Worm (Caenorhabditis elegans) whole organism, L4 larva: ENCODE data around the gene F46H5.4.

Source experiments
- F49E8.2 ChIP-seq: sonication (generic microtip); optimal IDR thresholded peaks from 2 replicates; lab custom pipeline; 2016; ENCODE audit warnings: missing compliant biosample characterization, mild to moderate bottlenecking, missing genetic modification characterization, borderline replicate concordance
- T20F7.1 ChIP-seq: fragments of 200-800 bp; sonication (Bioruptor generic); optimal IDR thresholded peaks from 2 replicates; lab custom pipeline; 2018; ENCODE audit warnings: mild to moderate bottlenecking, missing genetic modification characterization, missing compliant biosample characterization
- Y75B8A.6 ChIP-seq: fragments of 200-800 bp; sonication (Bioruptor generic); IDR thresholded peaks from 2 replicates; pipeline ENCODE4 v1.3.6; 2022; ENCODE audit warnings: missing genetic modification reagents, missing genetic modification characterization, missing compliant biosample characterization
- ZK337.2 ChIP-seq: fragments of 200-800 bp; sonication (Bioruptor generic); IDR thresholded peaks from 2 replicates; pipeline ENCODE4 v1.3.6; 2022; ENCODE audit warnings: missing genetic modification reagents, missing genetic modification characterization, missing compliant biosample characterization
- aha-1 ChIP-seq: fragments of 150-350 bp; peaks from one replicate; lab custom pipeline; 2014; ENCODE audit warnings: missing biosample characterization, missing genetic modification characterization
- aly-2 ChIP-seq: sonication (generic microtip); optimal IDR thresholded peaks from 2 replicates; lab custom pipeline; 2018; ENCODE audit warnings: missing biosample characterization, missing genetic modification characterization
- ama-1 ChIP-seq: fragments of 150-350 bp; optimal IDR thresholded peaks from 2 replicates; lab custom pipeline; 2014; ENCODE audit warnings: inconsistent platforms, mixed read lengths
- ceh-28 ChIP-seq: fragments of 150-350 bp; optimal IDR thresholded peaks from 2 replicates; lab custom pipeline; 2014; ENCODE audit warnings: missing biosample characterization, missing genetic modification reagents, missing genetic modification characterization
- ceh-44 ChIP-seq: fragments of 200-800 bp; sonication (Bioruptor generic); IDR thresholded peaks from 2 replicates; pipeline ENCODE4 v1.3.6; 2022; ENCODE audit warnings: missing genetic modification reagents, missing genetic modification characterization, missing compliant biosample characterization
- ceh-62 ChIP-seq: sonication (generic microtip); optimal IDR thresholded peaks from 2 replicates; lab custom pipeline; 2017; ENCODE audit warnings: missing biosample characterization, missing genetic modification characterization
- ces-1 ChIP-seq: fragments of 150-350 bp; sonication (generic microtip); optimal IDR thresholded peaks from 4 replicates; lab custom pipeline; 2014; ENCODE audit warnings: missing biosample characterization, missing genetic modification reagents, missing genetic modification characterization
- ctbp-1 ChIP-seq: fragments of 200-800 bp; sonication (Bioruptor generic); IDR thresholded peaks from 2 replicates; pipeline ENCODE4 v1.3.6; 2022; ENCODE audit warnings: missing genetic modification reagents, missing genetic modification characterization, missing compliant biosample characterization
- daf-16 ChIP-seq, 3 experiments: sonication (generic microtip); optimal IDR thresholded peaks; 2 replicates each; lab custom pipeline; 2016 to 2017; ENCODE audit warnings: missing genetic modification characterization in 3 of 3, missing genetic modification reagents in 3 of 3, mild to moderate bottlenecking in 2 of 3, missing compliant biosample characterization in 2 of 3, missing biosample characterization in 1 of 3, moderate library complexity in 1 of 3
- dmd-6 ChIP-seq: fragments of 200-800 bp; sonication (Bioruptor generic); IDR thresholded peaks from 2 replicates; pipeline ENCODE4 v1.3.6; 2022; ENCODE audit warnings: missing genetic modification reagents, missing genetic modification characterization, missing compliant biosample characterization
- dve-1 ChIP-seq: sonication (generic microtip); optimal IDR thresholded peaks from 2 replicates; lab custom pipeline; 2017; ENCODE audit warnings: antibody characterized with exemption, mild to moderate bottlenecking, missing genetic modification characterization, missing compliant biosample characterization; ENCODE audit not compliant: insufficient read depth
- gei-8 ChIP-seq: fragments of 200-800 bp; sonication (Bioruptor generic); optimal IDR thresholded peaks from 2 replicates; lab custom pipeline; 2018; ENCODE audit warnings: mild to moderate bottlenecking, missing genetic modification characterization, missing compliant biosample characterization
- hlh-11 ChIP-seq: fragments of 200-800 bp; sonication (Bioruptor generic); optimal IDR thresholded peaks from 2 replicates; lab custom pipeline; 2018; ENCODE audit warnings: mild to moderate bottlenecking, missing genetic modification characterization, missing compliant biosample characterization
- hlh-30 ChIP-seq: sonication (generic microtip); optimal IDR thresholded peaks from 2 replicates; lab custom pipeline; 2017; ENCODE audit warnings: antibody characterized with exemption, mild to moderate bottlenecking, missing genetic modification characterization, missing compliant biosample characterization; ENCODE audit not compliant: insufficient read depth
- jun-1 ChIP-seq: fragments of 150-350 bp; optimal IDR thresholded peaks from 2 replicates; lab custom pipeline; 2014; ENCODE audit warnings: missing biosample characterization, missing genetic modification reagents, missing genetic modification characterization
- lim-7 ChIP-seq: fragments of 200-800 bp; sonication (Bioruptor generic); IDR thresholded peaks from 2 replicates; pipeline ENCODE4 v1.3.6; 2022; ENCODE audit warnings: missing genetic modification characterization, missing compliant biosample characterization
- lin-1 ChIP-seq: fragments of 200-800 bp; sonication (Bioruptor generic); IDR thresholded peaks from 2 replicates; pipeline ENCODE4 v1.3.6; 2022; ENCODE audit warnings: missing genetic modification reagents, missing genetic modification characterization, missing compliant biosample characterization
- lsy-2 ChIP-seq, 2 experiments: fragments of 150-350 bp in 1 of 2; sonication (generic microtip) in 1 of 2; optimal IDR thresholded peaks; 2 replicates each; lab custom pipeline; 2014 to 2017; ENCODE audit warnings: missing biosample characterization in 2 of 2, missing genetic modification characterization in 2 of 2
- madf-5 ChIP-seq, 2 experiments: fragments of 200-800 bp; sonication (Bioruptor generic); IDR thresholded peaks; 2 replicates each; pipeline ENCODE4 v1.3.6; 2022; ENCODE audit warnings: missing compliant biosample characterization in 2 of 2, missing genetic modification characterization in 2 of 2
- mdl-1 ChIP-seq, 2 experiments: fragments of 150-350 bp in 1 of 2; sonication (generic microtip) in 1 of 2; optimal IDR thresholded peaks; 2 replicates each; lab custom pipeline; 2014 to 2017; ENCODE audit warnings: missing biosample characterization in 2 of 2, missing genetic modification characterization in 2 of 2
- mdt-29 ChIP-seq: fragments of 200-800 bp; sonication (Bioruptor generic); IDR thresholded peaks from 2 replicates; pipeline ENCODE4 v1.3.6; 2022; ENCODE audit warnings: missing genetic modification reagents, missing genetic modification characterization, missing compliant biosample characterization
- nhr-102 ChIP-seq: sonication (generic microtip); optimal IDR thresholded peaks from 2 replicates; lab custom pipeline; 2016; ENCODE audit warnings: mild to moderate bottlenecking, missing genetic modification characterization, moderate library complexity, missing compliant biosample characterization
- nhr-25 ChIP-seq: sonication (generic microtip); optimal IDR thresholded peaks from 2 replicates; lab custom pipeline; 2017; ENCODE audit warnings: missing genetic modification characterization, mild to moderate bottlenecking, missing compliant biosample characterization, antibody characterized with exemption, moderate library complexity, borderline replicate concordance; ENCODE audit not compliant: insufficient read depth
- nhr-28 ChIP-seq: fragments of 150-350 bp; optimal IDR thresholded peaks from 2 replicates; lab custom pipeline; 2014; ENCODE audit warnings: missing biosample characterization, missing genetic modification characterization
- nhr-41 ChIP-seq: fragments of 200-800 bp; sonication (Bioruptor generic); IDR thresholded peaks from 2 replicates; pipeline ENCODE4 v1.3.6; 2022; ENCODE audit warnings: missing genetic modification reagents, missing genetic modification characterization, missing compliant biosample characterization
- nhr-48 ChIP-seq: sonication (generic microtip); optimal IDR thresholded peaks from 2 replicates; lab custom pipeline; 2016; ENCODE audit warnings: mild to moderate bottlenecking, missing genetic modification characterization, missing compliant biosample characterization
- nhr-6 ChIP-seq: fragments of 150-350 bp; optimal IDR thresholded peaks from 2 replicates; lab custom pipeline; 2014; ENCODE audit warnings: missing biosample characterization, missing genetic modification characterization
- nhr-77 ChIP-seq: fragments of 150-350 bp; optimal IDR thresholded peaks from 2 replicates; lab custom pipeline; 2014; ENCODE audit warnings: missing biosample characterization, missing genetic modification characterization
- php-3 ChIP-seq: fragments of 200-800 bp; sonication (Bioruptor generic); IDR thresholded peaks from 2 replicates; pipeline ENCODE4 v1.3.6; 2022; ENCODE audit warnings: missing genetic modification reagents, missing genetic modification characterization, missing compliant biosample characterization
- pqm-1 ChIP-seq: sonication (generic microtip); optimal IDR thresholded peaks from 2 replicates; lab custom pipeline; 2017; ENCODE audit warnings: missing biosample characterization, missing genetic modification characterization
- rbr-2 ChIP-seq: sonication (generic microtip); optimal IDR thresholded peaks from 2 replicates; lab custom pipeline; 2016; ENCODE audit warnings: missing genotype, missing genetic modification characterization, missing compliant biosample characterization
- set-16 ChIP-seq: fragments of 200-800 bp; sonication (Bioruptor generic); IDR thresholded peaks from 2 replicates; pipeline ENCODE4 v1.3.6; 2022; ENCODE audit warnings: missing genetic modification reagents, missing genetic modification characterization, missing compliant biosample characterization
- spr-1 ChIP-seq: sonication (generic microtip); optimal IDR thresholded peaks from 2 replicates; lab custom pipeline; 2016; ENCODE audit warnings: mild to moderate bottlenecking, missing genetic modification characterization, missing compliant biosample characterization
- tag-97 ChIP-seq: fragments of 200-800 bp; sonication (Bioruptor generic); IDR thresholded peaks from 2 replicates; pipeline ENCODE4 v1.3.6; 2022; ENCODE audit warnings: missing genetic modification characterization, missing compliant biosample characterization
- unc-130 ChIP-seq: sonication (generic microtip); optimal IDR thresholded peaks from 2 replicates; lab custom pipeline; 2016; ENCODE audit warnings: missing genetic modification reagents, missing genetic modification characterization, missing compliant biosample characterization
- zfp-3 ChIP-seq: fragments of 200-800 bp; sonication (Bioruptor generic); conservative IDR thresholded peaks from 2 replicates; pipeline ENCODE4 v1.3.6; 2022; ENCODE audit warnings: missing genetic modification reagents, missing genetic modification characterization, missing compliant biosample characterization
- ztf-11 ChIP-seq: fragments of 150-350 bp; optimal IDR thresholded peaks from 2 replicates; lab custom pipeline; 2014; ENCODE audit warnings: missing biosample characterization, missing genetic modification characterization

F46H5.4 gene

DNA sequence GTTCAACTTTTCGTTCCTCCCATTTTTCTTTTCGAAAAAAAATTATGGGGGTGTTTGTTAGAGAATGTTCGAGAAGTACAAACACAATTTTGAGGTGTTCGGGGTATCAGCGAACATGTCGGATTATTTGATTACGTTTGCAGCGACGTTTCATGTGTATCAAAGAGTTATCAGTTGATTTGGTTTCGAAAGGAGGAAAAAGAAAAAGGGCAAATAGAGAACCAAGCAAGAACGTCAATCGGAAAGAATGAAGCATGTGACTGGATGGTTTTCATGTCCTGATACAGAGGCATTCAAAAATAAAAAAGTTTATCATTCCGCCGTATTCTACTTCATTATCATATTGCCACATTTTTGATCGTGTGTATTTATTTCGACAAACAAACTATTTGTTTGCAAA lies 9.7 kb downstream of the F46H5.4 start (continued):
- TF ChIP-seq madf-5 (GFP tag; IDR thresholded peaks at IDR 0.05; lab: Robert Waterston, UW) = no peak
- no peak for TF ChIP-seq spr-1 (tag; lab: Kevin White, UChicago)

DNA sequence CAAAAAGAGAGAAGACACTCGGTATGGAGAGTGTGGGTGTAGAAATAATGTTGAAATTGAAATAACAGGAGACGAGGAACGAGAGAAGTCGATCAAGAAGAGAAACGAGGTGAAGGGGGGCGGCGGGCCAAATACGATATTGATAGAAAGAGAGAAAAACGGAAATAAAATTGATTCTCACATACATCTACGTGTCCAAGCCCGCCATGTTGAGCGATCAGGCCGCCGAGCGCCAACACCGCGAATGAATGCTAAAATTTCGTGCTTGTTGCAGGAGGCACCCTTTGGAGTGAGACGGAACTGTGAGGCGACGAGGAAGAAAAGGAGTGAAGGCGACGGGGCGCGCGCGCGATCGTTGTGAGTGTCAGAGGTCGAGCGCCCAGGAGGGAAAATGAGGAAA lies 11.5 kb downstream of the F46H5.4 start, which contains the start of gene F46H5.7:
F46H5.7 (minus strand) TSS at position 106 of the 400 bp plus-strand sequence.
- peak; percentile 33; the same call in 1 of the 2 replicates for TF ChIP-seq mdt-29 (GFP tag; lab: Robert Waterston, UW)
- TF ChIP-seq dmd-6 (GFP tag; lab: Robert Waterston, UW) = peak; percentile 43; the same call in 1 of the 2 replicates
- no peak for TF ChIP-seq mdl-1 (tag; optimal IDR thresholded peaks at IDR 0.05; lab: Kevin White, UChicago)
- TF ChIP-seq Y75B8A.6 (GFP tag; lab: Robert Waterston, UW) = no peak
- no peak for TF ChIP-seq ceh-28 (tag; lab: Kevin White, UChicago)
- no peak for TF ChIP-seq aha-1 (tag; lab: Kevin White, UChicago)
- TF ChIP-seq hlh-11 (tag; lab: Kevin White, UChicago) = peak; percentile 50
- TF ChIP-seq zfp-3 (GFP tag; lab: Robert Waterston, UW) = no peak
- peak; percentile 25 for TF ChIP-seq nhr-28
- no peak for TF ChIP-seq rbr-2 (tag; lab: Kevin White, UChicago)
- TF ChIP-seq unc-130 (GFP tag; lab: Kevin White, UChicago) = no peak
- no peak for TF ChIP-seq ctbp-1
- no peak for TF ChIP-seq php-3
- no peak for TF ChIP-seq nhr-77 (tag; lab: Kevin White, UChicago)
- no peak for TF ChIP-seq ZK337.2
- TF ChIP-seq pqm-1 = peak; percentile 50
- TF ChIP-seq nhr-25 (tag; lab: Kevin White, UChicago) = peak; percentile 31
- TF ChIP-seq lim-7 (GFP tag; lab: Robert Waterston, UW) = 0 out of 2 replicates have a peak, but pooled peaks have one; percentile 25
- no peak for TF ChIP-seq lin-1 (GFP tag; lab: Robert Waterston, UW)
- peak; percentile 12 for TF ChIP-seq nhr-48
- no peak for TF ChIP-seq nhr-102 (tag; lab: Kevin White, UChicago)
- no peak for TF ChIP-seq ceh-44 (GFP tag; lab: Robert Waterston, UW)
- TF ChIP-seq lsy-2 (tag; optimal IDR thresholded peaks at IDR 0.05; lab: Kevin White, UChicago) = no peak
- TF ChIP-seq daf-16 (GFP tag; optimal IDR thresholded peaks at IDR 0.05; lab: Kevin White, UChicago) = no peak
- TF ChIP-seq daf-16 (tag; optimal IDR thresholded peaks at IDR 0.05; lab: Kevin White, UChicago) = peak; percentile 36
- no peak for TF ChIP-seq dve-1 (tag; lab: Kevin White, UChicago)
- TF ChIP-seq set-16 (GFP tag; lab: Robert Waterston, UW) = peak; percentile 77
- TF ChIP-seq ama-1 (lab: Kevin White, UChicago) = peak; percentile 10
- no peak for TF ChIP-seq nhr-6 (tag; lab: Kevin White, UChicago)

DNA sequence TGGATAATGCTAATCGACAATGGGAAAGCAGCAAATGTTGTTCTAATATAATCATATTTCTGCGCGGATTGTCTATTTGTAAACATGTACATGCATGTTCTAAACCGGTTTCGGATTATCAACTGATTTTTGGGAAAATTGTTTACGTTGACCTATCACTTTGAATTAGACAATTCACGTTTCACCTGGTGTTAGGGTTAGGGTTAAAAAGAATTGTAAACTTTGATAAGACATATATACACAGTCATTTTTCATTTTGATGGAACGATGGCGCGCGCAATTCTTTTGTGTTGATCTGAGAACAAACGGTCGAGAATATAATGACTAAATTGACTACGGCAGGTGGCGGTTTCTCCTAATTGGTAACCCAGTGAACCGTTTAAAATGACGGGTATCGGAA lies 12.3 kb downstream of the F46H5.4 start:
- no peak for TF ChIP-seq ceh-62 (tag; lab: Kevin White, UChicago)
- TF ChIP-seq hlh-30 (tag; lab: Kevin White, UChicago) = peak; percentile 29
- TF ChIP-seq aha-1 (tag; lab: Kevin White, UChicago) = peak; percentile 71
- TF ChIP-seq daf-16 (GFP tag; optimal IDR thresholded peaks at IDR 0.05; lab: Kevin White, UChicago) = no peak
- TF ChIP-seq daf-16 (tag; optimal IDR thresholded peaks at IDR 0.05; lab: Kevin White, UChicago) = peak; percentile 69
- TF ChIP-seq jun-1 (tag; lab: Kevin White, UChicago) = no peak
- no peak for TF ChIP-seq mdt-29 (GFP tag; lab: Robert Waterston, UW)
- TF ChIP-seq ztf-11 = no peak
- TF ChIP-seq nhr-28 = peak; percentile 17
- TF ChIP-seq F49E8.2 (tag; lab: Kevin White, UChicago) = no peak
- TF ChIP-seq ces-1 (GFP tag; lab: Kevin White, UChicago) = no peak
- no peak for TF ChIP-seq gei-8 (GFP tag; lab: Kevin White, UChicago)
- peak in 1 of 2 experiments; percentile 0 for TF ChIP-seq mdl-1 (tag; optimal IDR thresholded peaks at IDR 0.05; lab: Kevin White, UChicago)
- no peak for TF ChIP-seq tag-97
- no peak for TF ChIP-seq nhr-41 (GFP tag; lab: Robert Waterston, UW)
- peak; percentile 12 for TF ChIP-seq T20F7.1 (GFP tag; lab: Kevin White, UChicago)
- no peak for TF ChIP-seq aly-2 (tag; lab: Kevin White, UChicago)
- no peak for TF ChIP-seq zfp-3 (GFP tag; lab: Robert Waterston, UW)
- peak; percentile 12 for TF ChIP-seq dve-1 (tag; lab: Kevin White, UChicago)
- TF ChIP-seq nhr-48 = no peak
- no peak for TF ChIP-seq Y75B8A.6 (GFP tag; lab: Robert Waterston, UW)
- no peak for TF ChIP-seq set-16 (GFP tag; lab: Robert Waterston, UW)
- no peak for TF ChIP-seq ZK337.2
